Fruit fly (Drosophila melanogaster) whole organism, embryonic: Measurements from ENCODE around the gene bib.

ENCODE experiments used
- Aef1 ChIP-seq: fragments of 200-800 bp; sonication (Bioruptor generic); IDR thresholded peaks from 3 replicates; pipeline ENCODE4 v1.3.6; 2022; ENCODE audit warnings: missing biosample characterization, missing genetic modification characterization
- Awh ChIP-seq: fragments of 200-800 bp; sonication (Bioruptor generic); IDR thresholded peaks from 2 replicates; pipeline ENCODE4, ENCODE4 v1.3.6; 2022; ENCODE audit warnings: missing biosample characterization, missing genetic modification characterization
- Blimp-1 ChIP-seq: fragments of 200-800 bp; sonication (Bioruptor generic); optimal IDR thresholded peaks from 3 replicates; lab custom pipeline; 2018; ENCODE audit warnings: missing biosample characterization, missing genetic modification characterization, mild to moderate bottlenecking, moderate library complexity, missing genetic modification reagents
- CG12219 ChIP-seq: fragments of 200-800 bp; sonication (Bioruptor generic); optimal IDR thresholded peaks from 3 replicates; lab custom pipeline; 2018; ENCODE audit warnings: missing biosample characterization, mild to moderate bottlenecking, missing genetic modification characterization
- CG14441 ChIP-seq: fragments of 200-800 bp; sonication (Bioruptor generic); IDR thresholded peaks from 2 replicates; pipeline ENCODE4 v1.3.6; 2022; ENCODE audit warnings: missing biosample characterization, missing genetic modification characterization
- CG1603 ChIP-seq: fragments of 200-800 bp; sonication (Bioruptor generic); optimal IDR thresholded peaks from 2 replicates; lab custom pipeline; 2019; ENCODE audit warnings: missing biosample characterization, mild to moderate bottlenecking, missing genetic modification characterization, moderate library complexity
- CG17186 ChIP-seq: fragments of 200-800 bp; sonication (Bioruptor generic); optimal IDR thresholded peaks from 3 replicates; lab custom pipeline; 2017; ENCODE audit warnings: missing biosample characterization, missing genetic modification reagents, missing genetic modification characterization
- CG17802 ChIP-seq: fragments of 200-800 bp; sonication (Bioruptor generic); optimal IDR thresholded peaks from 2 replicates; lab custom pipeline; 2018; ENCODE audit warnings: missing biosample characterization, mild to moderate bottlenecking, missing genetic modification characterization, moderate library complexity
- CG1832 ChIP-seq: fragments of 200-800 bp; sonication (Bioruptor generic); optimal IDR thresholded peaks from 2 replicates; lab custom pipeline; 2017; ENCODE audit warnings: missing biosample characterization, mild to moderate bottlenecking, missing genetic modification characterization, inconsistent platforms
- CG18476 ChIP-seq: fragments of 200-800 bp; sonication (Bioruptor generic); optimal IDR thresholded peaks from 2 replicates; lab custom pipeline; 2016; ENCODE audit warnings: missing biosample characterization, mild to moderate bottlenecking, missing genetic modification characterization
- CG2129 ChIP-seq: fragments of 200-800 bp; sonication (Bioruptor generic); IDR thresholded peaks from 2 replicates; pipeline ENCODE4 v1.3.6; 2022; ENCODE audit warnings: missing biosample characterization, missing genetic modification characterization; ENCODE audit not compliant: partially characterized antibody
- CG2199 ChIP-seq: fragments of 200-800 bp; sonication (Bioruptor generic); IDR thresholded peaks from 3 replicates; pipeline ENCODE4 v1.3.6; 2022; ENCODE audit warnings: missing biosample characterization, missing genetic modification characterization
- CG3838 ChIP-seq: fragments of 200-800 bp; sonication (Bioruptor generic); optimal IDR thresholded peaks from 3 replicates; lab custom pipeline; 2016; ENCODE audit warnings: missing biosample characterization, missing genetic modification characterization
- CG4328 ChIP-seq: fragments of 200-800 bp; sonication (Bioruptor generic); optimal IDR thresholded peaks from 3 replicates; lab custom pipeline; 2017; ENCODE audit warnings: missing biosample characterization, missing genetic modification reagents, missing genetic modification characterization
- CG4404 ChIP-seq: fragments of 200-800 bp; sonication (Bioruptor generic); IDR thresholded peaks from 2 replicates; pipeline ENCODE4 v1.3.6; 2022; ENCODE audit warnings: missing biosample characterization, missing genetic modification characterization
- CG6175 ChIP-seq: fragments of 200-800 bp; sonication (Bioruptor generic); IDR thresholded peaks from 3 replicates; pipeline ENCODE4 v1.3.6; 2022; ENCODE audit warnings: missing biosample characterization, missing genetic modification characterization
- CG6765 ChIP-seq: fragments of 200-800 bp; sonication (Bioruptor generic); optimal IDR thresholded peaks from 3 replicates; lab custom pipeline; 2017; ENCODE audit warnings: missing biosample characterization, mild to moderate bottlenecking, missing genetic modification characterization
- CG8281 ChIP-seq: fragments of 200-800 bp; sonication (Bioruptor generic); optimal IDR thresholded peaks from 2 replicates; lab custom pipeline; 2018; ENCODE audit warnings: missing biosample characterization, mild to moderate bottlenecking, missing genetic modification characterization, moderate library complexity
- CG8388 ChIP-seq: fragments of 200-800 bp; sonication (Bioruptor generic); optimal IDR thresholded peaks from 2 replicates; lab custom pipeline; 2019; ENCODE audit warnings: missing biosample characterization, mild to moderate bottlenecking, missing genetic modification characterization, moderate library complexity
- CG9437 ChIP-seq: fragments of 200-800 bp; sonication (Bioruptor generic); optimal IDR thresholded peaks from 2 replicates; lab custom pipeline; 2018; ENCODE audit warnings: missing biosample characterization, mild to moderate bottlenecking, missing genetic modification characterization
- D19B ChIP-seq: fragments of 200-800 bp; sonication (Bioruptor generic); optimal IDR thresholded peaks from 2 replicates; lab custom pipeline; 2017; ENCODE audit warnings: missing biosample characterization, mild to moderate bottlenecking, missing genetic modification characterization
- Deaf1 ChIP-seq: fragments of 200-800 bp; optimal IDR thresholded peaks from 3 replicates; lab custom pipeline; 2019; ENCODE audit warnings: missing biosample characterization, mild to moderate bottlenecking, missing genetic modification characterization, moderate library complexity
- HLHmδ ChIP-seq: fragments of 200-800 bp; sonication (Bioruptor generic); optimal IDR thresholded peaks from 2 replicates; lab custom pipeline; 2018; ENCODE audit warnings: missing biosample characterization, mild to moderate bottlenecking, missing genetic modification characterization, moderate library complexity
- Hr51 ChIP-seq, 2 experiments: fragments of 200-800 bp; sonication (Bioruptor generic); optimal IDR thresholded peaks; 2 replicates in 1 of 2; 3 replicates in 1 of 2; lab custom pipeline; 2016 to 2018; ENCODE audit warnings: missing biosample characterization in 2 of 2, missing genetic modification characterization in 2 of 2, mild to moderate bottlenecking in 1 of 2, moderate library complexity in 1 of 2
- Lpt ChIP-seq: fragments of >200 bp; optimal IDR thresholded peaks from 2 replicates; lab custom pipeline; 2018; ENCODE audit warnings: missing biosample characterization, missing genetic modification characterization
- MESR4 ChIP-seq: fragments of 200-800 bp; sonication (Bioruptor generic); optimal IDR thresholded peaks from 2 replicates; lab custom pipeline; 2018; ENCODE audit warnings: missing biosample characterization, mild to moderate bottlenecking, missing genetic modification characterization, moderate library complexity
- Med ChIP-seq: fragments of 200-800 bp; sonication (Bioruptor generic); peaks from one replicate; lab custom pipeline; 2016; ENCODE audit warnings: missing biosample characterization, missing genetic modification characterization, mild to moderate bottlenecking, inconsistent platforms, moderate library complexity
- Nf-YC ChIP-seq: fragments of 200-800 bp; optimal IDR thresholded peaks from 3 replicates; lab custom pipeline; 2019; ENCODE audit warnings: missing biosample characterization, mild to moderate bottlenecking, missing genetic modification characterization, moderate library complexity
- Optix ChIP-seq: fragments of 200-800 bp; sonication (Bioruptor generic); IDR thresholded peaks from 3 replicates; pipeline ENCODE4 v1.3.6; 2022; ENCODE audit warnings: missing biosample characterization, missing genetic modification characterization
- Rx ChIP-seq: fragments of 200-800 bp; sonication (Bioruptor generic); IDR thresholded peaks from 2 replicates; pipeline ENCODE4 v1.3.6; 2022; ENCODE audit warnings: missing biosample characterization, missing genetic modification characterization
- Sox102F ChIP-seq: fragments of 200-800 bp; sonication (Bioruptor generic); optimal IDR thresholded peaks from 2 replicates; lab custom pipeline; 2018; ENCODE audit warnings: missing biosample characterization, mild to moderate bottlenecking, missing genetic modification characterization, moderate library complexity
- ase ChIP-seq: fragments of 200-800 bp; sonication (Bioruptor generic); IDR thresholded peaks from 3 replicates; pipeline ENCODE4 v1.3.6; 2022; ENCODE audit warnings: missing biosample characterization, missing genetic modification characterization
- btn ChIP-seq: fragments of 200-800 bp; sonication (Bioruptor generic); optimal IDR thresholded peaks from 2 replicates; lab custom pipeline; 2016; ENCODE audit warnings: missing biosample characterization, missing genetic modification characterization
- en ChIP-seq: fragments of 200-800 bp; sonication (Bioruptor generic); optimal IDR thresholded peaks from 2 replicates; lab custom pipeline; 2016; ENCODE audit warnings: missing biosample characterization, missing genetic modification characterization
- eve ChIP-seq, 2 experiments: fragments of >200 bp; optimal IDR thresholded peaks; 2 replicates each; lab custom pipeline; 2017; ENCODE audit warnings: missing biosample characterization in 2 of 2, missing genetic modification characterization in 2 of 2
- exex ChIP-seq: fragments of 200-800 bp; sonication (Bioruptor generic); optimal IDR thresholded peaks from 4 replicates; lab custom pipeline; 2018; ENCODE audit warnings: missing biosample characterization, mild to moderate bottlenecking, missing genetic modification characterization, moderate library complexity
- fru ChIP-seq: fragments of >200 bp; optimal IDR thresholded peaks from 2 replicates; lab custom pipeline; 2017
- gcm2 ChIP-seq: fragments of 200-800 bp; sonication (Bioruptor generic); optimal IDR thresholded peaks from 2 replicates; lab custom pipeline; 2016; ENCODE audit warnings: missing biosample characterization, missing genetic modification characterization
- h ChIP-seq: fragments of >200 bp; optimal IDR thresholded peaks from 2 replicates; lab custom pipeline; 2017
- hth ChIP-seq: fragments of >200 bp; optimal IDR thresholded peaks from 2 replicates; lab custom pipeline; 2017; ENCODE audit warnings: inconsistent platforms
- ken ChIP-seq: fragments of 200-800 bp; sonication (Bioruptor generic); IDR thresholded peaks from 3 replicates; pipeline ENCODE4 v1.3.6; 2022; ENCODE audit warnings: missing biosample characterization, missing genetic modification characterization
- klu ChIP-seq: fragments of 200-800 bp; sonication (Bioruptor generic); IDR thresholded peaks from 2 replicates; pipeline ENCODE4 v1.3.6; 2022; ENCODE audit warnings: missing biosample characterization, missing genetic modification characterization
- odd ChIP-seq: fragments of 200-800 bp; sonication (Bioruptor generic); optimal IDR thresholded peaks from 2 replicates; lab custom pipeline; 2017; ENCODE audit warnings: missing biosample characterization, mild to moderate bottlenecking, missing genetic modification characterization
- pita ChIP-seq: fragments of 200-800 bp; sonication (Bioruptor generic); optimal IDR thresholded peaks from 2 replicates; lab custom pipeline; 2017; ENCODE audit warnings: missing biosample characterization, mild to moderate bottlenecking, missing genetic modification characterization
- psq ChIP-seq: fragments of 200-800 bp; sonication (Bioruptor generic); optimal IDR thresholded peaks from 2 replicates; lab custom pipeline; 2017; ENCODE audit warnings: missing biosample characterization, missing genetic modification characterization
- repo ChIP-seq: fragments of 200-800 bp; sonication (Bioruptor generic); optimal IDR thresholded peaks from 2 replicates; lab custom pipeline; 2016; ENCODE audit warnings: missing biosample characterization, missing genetic modification characterization
- rib ChIP-seq: fragments of 200-800 bp; sonication (Bioruptor generic); IDR thresholded peaks from 2 replicates; pipeline ENCODE4 v1.3.6; 2022; ENCODE audit warnings: missing biosample characterization, missing genetic modification characterization
- sd ChIP-seq: fragments of 200-800 bp; sonication (Bioruptor generic); optimal IDR thresholded peaks from 3 replicates; lab custom pipeline; 2018; ENCODE audit warnings: missing biosample characterization, mild to moderate bottlenecking, missing genetic modification characterization, moderate library complexity
- toy ChIP-seq: fragments of 200-800 bp; sonication (Bioruptor generic); IDR thresholded peaks from 2 replicates; pipeline ENCODE4 v1.3.6; 2022; ENCODE audit warnings: missing biosample characterization, missing genetic modification characterization
- unpg ChIP-seq: fragments of 200-800 bp; sonication (Bioruptor generic); optimal IDR thresholded peaks from 3 replicates; lab custom pipeline; 2018; ENCODE audit warnings: missing biosample characterization, mild to moderate bottlenecking, missing genetic modification characterization, moderate library complexity
- yki ChIP-seq: fragments of >200 bp; optimal IDR thresholded peaks from 3 replicates; lab custom pipeline; 2018

The bib gene

DNA sequence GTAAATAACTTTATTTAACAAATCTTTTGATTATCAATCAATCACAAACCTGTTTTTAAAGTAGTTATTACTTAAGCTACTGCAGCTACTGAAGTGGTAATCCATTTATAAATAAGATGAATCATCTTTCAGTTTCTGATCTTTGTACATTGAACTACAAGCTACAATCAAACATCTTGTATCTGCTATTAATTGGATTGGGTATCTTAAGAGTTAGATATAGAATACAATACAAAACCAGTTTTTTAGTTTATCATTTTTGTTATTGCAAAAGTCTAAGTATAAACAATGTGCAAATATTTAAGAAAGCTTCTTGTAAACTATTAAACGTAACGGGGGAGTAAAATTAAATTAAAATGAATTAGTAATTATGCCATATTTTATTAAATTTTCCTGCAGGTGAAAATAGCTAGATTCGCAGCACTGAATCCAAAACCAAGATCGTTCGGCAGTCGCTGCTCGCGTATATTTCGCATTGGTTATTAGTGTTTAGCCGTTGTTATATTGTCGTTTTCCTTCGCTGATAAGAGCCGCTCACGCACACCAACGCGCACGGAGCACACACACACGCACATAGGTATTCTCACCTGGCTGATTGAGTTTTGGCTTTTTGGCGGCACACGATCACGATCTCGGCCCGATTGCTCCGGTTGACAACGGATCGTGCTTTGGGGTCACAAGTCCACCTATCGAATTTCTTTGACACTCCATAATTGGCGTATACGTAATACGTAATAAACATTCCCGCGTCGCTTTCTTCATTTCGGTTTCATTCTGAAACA is 36.5 kb upstream of the bib start (continued):
- TF ChIP-seq yki (no peak), CG14441 (GFP tag; lab: Robert Waterston, UW) (peak; percentile 30; the same call in 1 of the 2 replicates), Sox102F (GFP tag; lab: Kevin White, UChicago) (no peak), Optix (GFP tag; lab: Robert Waterston, UW) (no peak), sd (tag; lab: Kevin White, UChicago) (peak; percentile 88), CG3838 (GFP tag; lab: Kevin White, UChicago) (no peak), Med (GFP tag; lab: Kevin White, UChicago) (peak; percentile 56), Nf-YC (no peak), CG1603 (tag; lab: Kevin White, UChicago) (no peak), unpg (GFP tag; lab: Kevin White, UChicago) (no peak), CG12219 (GFP tag; lab: Kevin White, UChicago) (no peak), fru (lab: Kevin White, UChicago) (no peak), Rx (no peak), toy (no peak), exex (tag; lab: Kevin White, UChicago) (peak; percentile 84), eve (GFP tag; optimal IDR thresholded peaks at IDR 0.05; lab: Kevin White, UChicago) (no peak), CG8388 (GFP tag; lab: Kevin White, UChicago) (no peak), Aef1 (no peak), CG18476 (GFP tag; lab: Kevin White, UChicago) (no peak), CG4328 (no peak), CG9437 (peak; percentile 67), MESR4 (no peak), rib (GFP tag; lab: Robert Waterston, UW) (peak; percentile 47; the same call in 1 of the 2 replicates), en (no peak), psq (no peak), Hr51 (GFP tag; optimal IDR thresholded peaks at IDR 0.05; lab: Kevin White, UChicago) (no peak), Blimp-1 (GFP tag; lab: Kevin White, UChicago) (peak; percentile 33), repo (GFP tag; lab: Kevin White, UChicago) (no peak), odd (GFP tag; lab: Kevin White, UChicago) (no peak), CG6175 (GFP tag; lab: Robert Waterston, UW) (no peak), h (lab: Kevin White, UChicago) (no peak), CG2129 (no peak), D19B (GFP tag; lab: Kevin White, UChicago) (no peak), klu (GFP tag; lab: Robert Waterston, UW) (no peak), Lpt (GFP tag; lab: Kevin White, UChicago) (no peak), CG17802 (tag; lab: Kevin White, UChicago) (no peak), ase (no peak), CG6765 (no peak), HLHmδ (no peak), CG17186 (GFP tag; lab: Kevin White, UChicago) (no peak), Awh (GFP tag; lab: Robert Waterston, UW) (no peak), CG2199 (GFP tag; lab: Robert Waterston, UW) (peak; percentile 75; the same call in 1 of the 3 replicates), Deaf1 (tag; lab: Kevin White, UChicago) (peak; percentile 86), hth (lab: Kevin White, UChicago) (no peak), gcm2 (GFP tag; lab: Kevin White, UChicago) (no peak), pita (GFP tag; lab: Kevin White, UChicago) (no peak), CG4404 (GFP tag; lab: Robert Waterston, UW) (no peak), btn (GFP tag; lab: Kevin White, UChicago) (no peak), CG8281 (tag; lab: Kevin White, UChicago) (no peak), CG1832 (GFP tag; lab: Kevin White, UChicago) (no peak), ken (GFP tag; lab: Robert Waterston, UW) (no peak)
